Worm (Caenorhabditis elegans): Measurements from ENCODE around the gene srz-70.

Gene srz-70

DNA sequence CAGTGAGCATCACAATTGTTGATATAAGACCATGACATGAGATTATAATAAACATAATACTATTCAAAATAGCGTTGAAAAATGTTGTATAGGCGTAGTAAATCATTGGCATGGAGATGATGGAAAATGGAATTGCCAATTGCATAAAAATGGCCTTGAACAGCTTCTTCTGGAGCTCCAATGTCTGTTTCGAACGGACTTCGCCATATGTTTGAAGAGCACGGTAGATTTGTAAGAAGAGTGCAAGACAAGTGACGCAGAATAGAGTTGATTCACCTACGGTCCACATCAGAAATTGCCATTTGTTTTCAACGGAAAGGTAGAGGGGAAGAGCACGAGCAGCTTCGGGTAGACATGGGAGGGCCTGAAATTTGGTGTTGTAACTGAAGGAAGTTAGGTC, 31.5 kb downstream of the srz-70 start:
- no peak for TF ChIP-seq pha-2 (tag; optimal IDR thresholded peaks at IDR 0.05)
- TF ChIP-seq hlh-13 (GFP tag; optimal IDR thresholded peaks at IDR 0.05), result no peak
- TF ChIP-seq ceh-30 (tag; optimal IDR thresholded peaks at IDR 0.05), result no peak
- no peak for TF ChIP-seq nhr-232 (tag; optimal IDR thresholded peaks at IDR 0.05)
- no peak for TF ChIP-seq rnt-1 (tag; optimal IDR thresholded peaks at IDR 0.05)

DNA sequence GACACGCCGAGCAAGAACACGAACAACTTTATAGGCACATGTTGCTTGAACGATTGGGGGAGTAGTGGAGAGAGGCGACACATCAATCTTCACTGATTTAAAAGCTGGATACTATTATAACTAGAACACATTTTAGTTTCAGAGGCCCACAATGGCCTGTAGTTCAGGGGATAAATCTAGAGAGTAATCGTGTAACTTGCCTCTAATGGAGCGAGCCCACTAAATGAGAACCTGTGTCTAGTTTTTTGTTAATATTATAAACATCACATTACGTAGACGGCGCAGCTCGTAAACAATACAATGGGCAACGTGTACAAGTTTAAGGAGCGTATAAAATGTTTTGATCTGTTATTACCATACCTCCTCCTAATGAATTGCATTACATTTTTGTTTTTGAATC, 34.2 kb downstream of the srz-70 start, which contains the start of gene F58E2.5:
Gene F58E2.5, plus strand, starts transcription at position 301 of the 400 bp plus-strand sequence.
- TF ChIP-seq unc-42 (tag; optimal IDR thresholded peaks at IDR 0.05) (no peak), elt-2 (tag; optimal IDR thresholded peaks at IDR 0.05) (no peak), fkh-10 (GFP tag; optimal IDR thresholded peaks at IDR 0.05) (no peak), sdc-2 (tag; optimal IDR thresholded peaks at IDR 0.05) (no peak), ceh-2 (tag; optimal IDR thresholded peaks at IDR 0.05) (no peak), K02D7.2 (tag; optimal IDR thresholded peaks at IDR 0.05) (no peak), pag-3 (tag; optimal IDR thresholded peaks at IDR 0.05; ENCODE audit: borderline replicate concordance) (no peak), hlh-8 (tag; optimal IDR thresholded peaks at IDR 0.05) (no peak), hlh-13 (GFP tag; optimal IDR thresholded peaks at IDR 0.05) (no peak)

DNA sequence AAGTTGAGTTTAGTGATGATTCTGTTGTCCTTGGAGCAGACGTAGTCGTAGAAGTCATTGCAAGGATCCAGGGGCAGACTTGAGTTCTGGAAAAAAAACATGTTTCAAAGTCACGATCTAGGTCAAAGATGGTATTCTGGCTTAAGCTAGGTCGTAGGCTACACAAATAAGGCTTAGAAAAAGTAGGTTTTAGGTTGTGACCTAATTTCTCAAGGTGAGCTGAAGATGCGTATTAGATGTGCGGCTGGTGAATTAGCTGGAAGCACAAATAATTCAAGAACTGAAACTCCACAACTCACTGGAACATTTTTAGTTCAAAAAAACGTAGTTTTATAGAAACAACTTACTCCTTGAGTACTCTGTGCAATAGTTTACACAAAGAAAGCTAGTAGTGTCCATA, 34.7 kb downstream of the srz-70 start, which contains the start of gene F09D12.2:
Gene F09D12.2, minus strand, starts transcription at position 101 of the 400 bp plus-strand sequence.
- TF ChIP-seq rnt-1 (tag; optimal IDR thresholded peaks at IDR 0.05) (no peak), odd-2 (tag; optimal IDR thresholded peaks at IDR 0.05) (no peak), T23F11.4 (GFP tag; optimal IDR thresholded peaks at IDR 0.05) (no peak), sox-2 (GFP tag; IDR thresholded peaks at IDR 0.05) (no peak), tbx-2 (tag; optimal IDR thresholded peaks at IDR 0.05) (no peak), sdc-2 (tag; optimal IDR thresholded peaks at IDR 0.05) (no peak), syd-9 (tag; optimal IDR thresholded peaks at IDR 0.05) (no peak), nfya-1 (tag; optimal IDR thresholded peaks at IDR 0.05) (no peak), ztf-16 (tag; optimal IDR thresholded peaks at IDR 0.05) (no peak), hlh-8 (tag; optimal IDR thresholded peaks at IDR 0.05) (no peak), elt-2 (tag; optimal IDR thresholded peaks at IDR 0.05) (no peak), zip-5 (tag; optimal IDR thresholded peaks at IDR 0.05) (no peak), ttx-3 (tag; optimal IDR thresholded peaks at IDR 0.05) (no peak), ref-2 (tag; optimal IDR thresholded peaks at IDR 0.05) (no peak), lin-11 (tag; optimal IDR thresholded peaks at IDR 0.05) (no peak), dve-1 (tag; optimal IDR thresholded peaks at IDR 0.05) (no peak), unc-42 (tag; optimal IDR thresholded peaks at IDR 0.05) (no peak), ceh-45 (GFP tag; IDR thresholded peaks at IDR 0.05) (no peak)

DNA sequence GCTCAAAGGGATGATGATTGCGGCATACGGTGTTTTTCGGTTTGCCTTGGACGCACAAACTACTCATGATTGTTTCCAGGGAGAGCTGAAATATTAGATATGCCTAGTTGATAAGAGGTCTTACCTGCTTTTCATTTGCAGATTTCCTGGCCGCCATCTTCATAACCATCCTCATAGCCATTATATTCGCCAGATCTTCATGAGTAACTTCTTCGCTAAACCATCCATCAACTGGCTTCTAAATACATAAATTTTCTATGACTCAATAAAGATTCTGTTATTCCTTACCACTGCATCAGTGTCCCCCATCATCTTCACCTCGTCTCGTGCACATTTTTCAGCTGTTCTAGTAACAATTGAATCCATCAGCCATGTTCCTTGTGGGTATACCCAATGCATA, 36.3 kb downstream of the srz-70 start:
- TF ChIP-seq unc-42 (tag; optimal IDR thresholded peaks at IDR 0.05) (no peak), che-1 (tag; optimal IDR thresholded peaks at IDR 0.05) (no peak), ref-2 (tag; optimal IDR thresholded peaks at IDR 0.05) (no peak), K09A11.1 (tag; optimal IDR thresholded peaks at IDR 0.05; ENCODE audit: insufficient read depth) (no peak), hlh-30 (tag; optimal IDR thresholded peaks at IDR 0.05; ENCODE audit: insufficient read depth) (no peak), T23F11.4 (GFP tag; optimal IDR thresholded peaks at IDR 0.05) (no peak), gmeb-2 (tag; optimal IDR thresholded peaks at IDR 0.05) (no peak), zip-5 (tag; optimal IDR thresholded peaks at IDR 0.05) (no peak), lin-11 (tag; optimal IDR thresholded peaks at IDR 0.05) (no peak)

DNA sequence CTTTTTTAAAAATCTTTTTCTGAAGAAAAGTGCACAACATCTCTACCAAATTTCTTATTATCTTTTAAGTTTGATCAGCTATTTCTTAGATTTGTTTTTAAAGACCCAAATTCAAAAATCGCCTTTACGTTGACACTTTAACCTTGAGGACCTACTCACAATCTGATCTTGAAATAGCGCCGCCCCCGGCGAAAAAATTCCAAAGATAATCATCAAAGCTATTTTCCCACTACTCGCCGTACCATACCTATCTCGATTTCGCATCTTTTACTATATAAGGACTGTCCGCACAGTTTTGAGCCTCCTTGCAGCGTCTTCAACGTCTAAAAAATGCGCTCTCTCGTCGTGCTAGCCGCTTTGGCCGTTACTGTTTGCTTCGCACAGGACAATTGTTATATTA, 38.0 kb downstream of the srz-70 start, which contains the start of gene grd-10:
Gene grd-10, plus strand, starts transcription at position 208 of the 400 bp plus-strand sequence.
- no peak for TF ChIP-seq fax-1 (tag; optimal IDR thresholded peaks at IDR 0.05)
- TF ChIP-seq eyg-1 (tag; optimal IDR thresholded peaks at IDR 0.05), result no peak
- no peak for TF ChIP-seq dmd-4 (tag; optimal IDR thresholded peaks at IDR 0.05; ENCODE audit: borderline replicate concordance)
- no peak for TF ChIP-seq hlh-6 (tag; optimal IDR thresholded peaks at IDR 0.05)
- no peak for TF ChIP-seq odd-2 (tag; optimal IDR thresholded peaks at IDR 0.05)
